Fruit fly (Drosophila melanogaster) whole organism, embryonic: Measurements from ENCODE around the gene Spt6.

Experiments used
- BtbVII ChIP-seq: fragments of 200-800 bp; sonication (Bioruptor generic); optimal IDR thresholded peaks from 3 replicates; lab custom pipeline; 2017; ENCODE audit warnings: missing biosample characterization, mild to moderate bottlenecking, missing genetic modification characterization
- CG12071 ChIP-seq: fragments of 200-800 bp; sonication (Bioruptor generic); optimal IDR thresholded peaks from 3 replicates; lab custom pipeline; 2018; ENCODE audit warnings: missing biosample characterization, mild to moderate bottlenecking, missing genetic modification characterization
- CG14014 ChIP-seq: fragments of 200-800 bp; sonication (Bioruptor generic); IDR thresholded peaks from 2 replicates; pipeline ENCODE4 v1.3.6; 2022; ENCODE audit warnings: missing biosample characterization, missing genetic modification characterization

dm6 chrX:6310408-6310807 is 42.8 kb downstream of the Spt6 start:
- TF ChIP-seq CG12071 (GFP tag; lab: Kevin White, UChicago), result peak; percentile 31
- TF ChIP-seq BtbVII (GFP tag; lab: Kevin White, UChicago), result no peak
- no peak for TF ChIP-seq CG14014
